Worm (Caenorhabditis elegans) whole organism, L3 larva: ENCODE results near the gene C30G7.3.
A peak's percentile ranks its signal among the peaks of the same experiment; 100 is the strongest.

Experiments used
- R02D3.7 ChIP-seq: fragments of 150-350 bp; optimal IDR thresholded peaks from 2 replicates; lab custom pipeline; 2014; ENCODE audit warnings: missing biosample characterization, missing genetic modification characterization
- ZK546.5 ChIP-seq: sonication (generic microtip); optimal IDR thresholded peaks from 2 replicates; lab custom pipeline; 2017; ENCODE audit warnings: missing biosample characterization, missing genetic modification characterization
- aly-2 ChIP-seq: fragments of 150-350 bp; optimal IDR thresholded peaks from 2 replicates; lab custom pipeline; 2014; ENCODE audit warnings: missing biosample characterization, missing genetic modification characterization
- ama-1 ChIP-seq: fragments of 150-350 bp; optimal IDR thresholded peaks from 2 replicates; lab custom pipeline; 2018
- ceh-82 ChIP-seq: fragments of 150-350 bp; optimal IDR thresholded peaks from 2 replicates; lab custom pipeline; 2014; ENCODE audit warnings: missing biosample characterization, missing genetic modification characterization
- ceh-9 ChIP-seq: sonication (generic microtip); optimal IDR thresholded peaks from 2 replicates; lab custom pipeline; 2018; ENCODE audit warnings: missing biosample characterization, missing genetic modification characterization
- daf-12 ChIP-seq: fragments of 150-350 bp; optimal IDR thresholded peaks from 2 replicates; lab custom pipeline; 2014; ENCODE audit warnings: missing biosample characterization, missing genetic modification reagents, missing genetic modification characterization
- egl-27 ChIP-seq: sonication (generic microtip); optimal IDR thresholded peaks from 4 replicates; lab custom pipeline; 2017; ENCODE audit warnings: missing biosample characterization, missing genetic modification reagents, missing genetic modification characterization
- egl-5 ChIP-seq: fragments of 150-350 bp; optimal IDR thresholded peaks from 2 replicates; lab custom pipeline; 2017; ENCODE audit warnings: missing biosample characterization, missing genetic modification reagents, missing genetic modification characterization, inconsistent platforms
- elt-1 ChIP-seq: fragments of 150-350 bp; optimal IDR thresholded peaks from 2 replicates; lab custom pipeline; 2014; ENCODE audit warnings: missing biosample characterization, missing genetic modification characterization
- elt-2 ChIP-seq: sonication (generic microtip); optimal IDR thresholded peaks from 2 replicates; lab custom pipeline; 2016; ENCODE audit warnings: missing genetic modification reagents, mild to moderate bottlenecking, missing genetic modification characterization, missing compliant biosample characterization
- elt-3 ChIP-seq, 3 experiments: fragments of 150-350 bp in 1 of 3; sonication (generic microtip) in 2 of 3; optimal IDR thresholded peaks; 2 replicates in 2 of 3; 4 replicates in 1 of 3; lab custom pipeline; 2014 to 2017; ENCODE audit warnings: missing biosample characterization in 3 of 3, missing genetic modification characterization in 3 of 3
- eor-1 ChIP-seq, 2 experiments: fragments of 150-350 bp; optimal IDR thresholded peaks; 2 replicates each; lab custom pipeline; 2014 to 2018; ENCODE audit warnings: missing biosample characterization in 2 of 2, missing genetic modification characterization in 2 of 2
- fkh-10 ChIP-seq: sonication (generic microtip); optimal IDR thresholded peaks from 2 replicates; lab custom pipeline; 2017; ENCODE audit warnings: missing biosample characterization, missing genetic modification reagents, missing genetic modification characterization
- fkh-2 ChIP-seq: fragments of 150-350 bp; optimal IDR thresholded peaks from 2 replicates; lab custom pipeline; 2014; ENCODE audit warnings: missing biosample characterization, missing genetic modification reagents, missing genetic modification characterization
- hmg-11 ChIP-seq: sonication (generic microtip); optimal IDR thresholded peaks from 2 replicates; lab custom pipeline; 2016; ENCODE audit warnings: missing genetic modification characterization, missing compliant biosample characterization
- jun-1 ChIP-seq: fragments of 150-350 bp; optimal IDR thresholded peaks from 2 replicates; lab custom pipeline; 2014; ENCODE audit warnings: missing biosample characterization, missing genetic modification reagents, missing genetic modification characterization
- lin-15B ChIP-seq: fragments of 150-350 bp; optimal IDR thresholded peaks from 2 replicates; lab custom pipeline; 2014; ENCODE audit warnings: missing biosample characterization, missing genetic modification characterization
- lin-39 ChIP-seq: fragments of 150-350 bp; optimal IDR thresholded peaks from 2 replicates; lab custom pipeline; 2018; ENCODE audit warnings: missing biosample characterization, missing genetic modification reagents, missing genetic modification characterization
- mdl-1 ChIP-seq: fragments of 150-350 bp; optimal IDR thresholded peaks from 2 replicates; lab custom pipeline; 2014; ENCODE audit warnings: missing biosample characterization, missing genetic modification characterization
- mml-1 ChIP-seq: fragments of 150-350 bp; sonication (generic microtip); optimal IDR thresholded peaks from 3 replicates; lab custom pipeline; 2014; ENCODE audit warnings: missing biosample characterization, missing genetic modification characterization
- nfya-1 ChIP-seq: sonication (generic microtip); optimal IDR thresholded peaks from 2 replicates; lab custom pipeline; 2017; ENCODE audit warnings: missing genetic modification characterization, mild to moderate bottlenecking, missing compliant biosample characterization, antibody characterized with exemption, moderate library complexity; ENCODE audit not compliant: insufficient read depth
- nhr-11 ChIP-seq: fragments of 150-350 bp; optimal IDR thresholded peaks from 2 replicates; lab custom pipeline; 2014; ENCODE audit warnings: missing biosample characterization, missing genetic modification characterization
- nhr-12 ChIP-seq: fragments of 150-350 bp; optimal IDR thresholded peaks from 2 replicates; lab custom pipeline; 2014; ENCODE audit warnings: missing biosample characterization, missing genetic modification characterization
- nhr-237 ChIP-seq: fragments of 150-350 bp; optimal IDR thresholded peaks from 2 replicates; lab custom pipeline; 2014; ENCODE audit warnings: missing biosample characterization, missing genetic modification characterization
- nhr-25 ChIP-seq: sonication (generic microtip); optimal IDR thresholded peaks from 2 replicates; lab custom pipeline; 2017; ENCODE audit warnings: missing biosample characterization, missing genetic modification characterization
- nhr-28 ChIP-seq: fragments of 150-350 bp; optimal IDR thresholded peaks from 2 replicates; lab custom pipeline; 2014; ENCODE audit warnings: missing biosample characterization, missing genetic modification characterization
- nhr-43 ChIP-seq: sonication (generic microtip); optimal IDR thresholded peaks from 2 replicates; lab custom pipeline; 2016; ENCODE audit warnings: mild to moderate bottlenecking, missing genetic modification characterization, missing compliant biosample characterization; ENCODE audit not compliant: poor library complexity, severe bottlenecking
- nhr-67 ChIP-seq: fragments of 150-350 bp; optimal IDR thresholded peaks from 2 replicates; lab custom pipeline; 2014; ENCODE audit warnings: missing biosample characterization, missing genetic modification characterization
- nhr-77 ChIP-seq: fragments of 150-350 bp; optimal IDR thresholded peaks from 2 replicates; lab custom pipeline; 2014; ENCODE audit warnings: missing biosample characterization, missing genetic modification characterization
- pqm-1 ChIP-seq: fragments of 150-350 bp; optimal IDR thresholded peaks from 2 replicates; lab custom pipeline; 2017; ENCODE audit warnings: missing biosample characterization, missing genetic modification characterization, inconsistent platforms
- skn-1 ChIP-seq: fragments of 150-350 bp; optimal IDR thresholded peaks from 2 replicates; lab custom pipeline; 2014; ENCODE audit warnings: missing biosample characterization, missing genetic modification characterization
- snpc-4 ChIP-seq: fragments of 150-350 bp; optimal IDR thresholded peaks from 2 replicates; lab custom pipeline; 2014; ENCODE audit warnings: missing biosample characterization, missing genetic modification characterization
- tbx-2 ChIP-seq: sonication (generic microtip); optimal IDR thresholded peaks from 2 replicates; lab custom pipeline; 2016; ENCODE audit warnings: mild to moderate bottlenecking, missing genetic modification characterization, missing compliant biosample characterization
- unc-39 ChIP-seq: sonication (generic microtip); optimal IDR thresholded peaks from 4 replicates; lab custom pipeline; 2017; ENCODE audit warnings: missing biosample characterization, missing genetic modification characterization
- unc-62 ChIP-seq: fragments of 150-350 bp; sonication (generic microtip); optimal IDR thresholded peaks from 4 replicates; lab custom pipeline; 2014; ENCODE audit warnings: missing biosample characterization, missing genetic modification reagents, missing genetic modification characterization
- zag-1 ChIP-seq: fragments of 150-350 bp; optimal IDR thresholded peaks from 2 replicates; lab custom pipeline; 2014; ENCODE audit warnings: missing biosample characterization, missing genetic modification characterization
- ztf-4 ChIP-seq: fragments of 150-350 bp; optimal IDR thresholded peaks from 2 replicates; lab custom pipeline; 2014; ENCODE audit warnings: missing biosample characterization, missing genetic modification characterization

C30G7.3 gene

ce11 chrV:14910758-14911157 is 34.7 kb downstream of the C30G7.3 start:
- TF ChIP-seq egl-5 (tag; lab: Kevin White, UChicago) = peak; percentile 7
- no peak for TF ChIP-seq nhr-77 (tag; lab: Kevin White, UChicago)
- TF ChIP-seq, all 47 proteins: peak for 1

- TF ChIP-seq ZK546.5 (tag; lab: Kevin White, UChicago) = no peak
- TF ChIP-seq nhr-28 = no peak
- TF ChIP-seq zag-1 (tag; lab: Kevin White, UChicago) = no peak
- no peak for TF ChIP-seq fkh-10 (GFP tag; lab: Kevin White, UChicago)
- TF ChIP-seq unc-39 (tag; lab: Kevin White, UChicago) = no peak
- no peak for TF ChIP-seq ztf-4 (tag; lab: Kevin White, UChicago)
- no peak for TF ChIP-seq nhr-77 (tag; lab: Kevin White, UChicago)
- no peak for TF ChIP-seq daf-12 (tag; lab: Kevin White, UChicago)
- no peak for TF ChIP-seq elt-2 (tag; lab: Kevin White, UChicago)
- TF ChIP-seq ama-1 (lab: Kevin White, UChicago) = no peak
- no peak for TF ChIP-seq elt-3 (tag; optimal IDR thresholded peaks at IDR 0.05; lab: Kevin White, UChicago)
- no peak for TF ChIP-seq nhr-12 (tag; lab: Kevin White, UChicago)
- TF ChIP-seq mml-1 (tag; lab: Kevin White, UChicago) = no peak
- TF ChIP-seq egl-27 = no peak
- TF ChIP-seq lin-39 (tag; lab: Kevin White, UChicago) = no peak
- no peak for TF ChIP-seq R02D3.7 (tag; lab: Kevin White, UChicago)
- no peak for TF ChIP-seq aly-2
- TF ChIP-seq nhr-11 (tag; lab: Kevin White, UChicago) = no peak
- TF ChIP-seq tbx-2 (tag; lab: Kevin White, UChicago) = no peak
Measured at ce11 chrV:14909331-14909835, 36.1 kb downstream of the C30G7.3 start, which contains the start of gene H12D21.9. Gene H12D21.9 (minus strand): TSS chrV:14909478.

- no peak for TF ChIP-seq snpc-4 (tag; lab: Kevin White, UChicago)
- TF ChIP-seq nfya-1 (tag; lab: Kevin White, UChicago) = no peak
- no peak for TF ChIP-seq lin-15B
- TF ChIP-seq nhr-67 (tag; lab: Kevin White, UChicago) = no peak
- no peak for TF ChIP-seq nhr-77 (tag; lab: Kevin White, UChicago)
- TF ChIP-seq nhr-25 (tag; lab: Kevin White, UChicago) = no peak
- TF ChIP-seq pqm-1 (tag; lab: Kevin White, UChicago) = no peak
- TF ChIP-seq unc-62 (GFP tag; lab: Kevin White, UChicago) = no peak
- TF ChIP-seq fkh-10 (GFP tag; lab: Kevin White, UChicago) = no peak
- TF ChIP-seq R02D3.7 (tag; lab: Kevin White, UChicago) = no peak
- TF ChIP-seq nhr-43 = no peak
- no peak for TF ChIP-seq jun-1 (tag; lab: Kevin White, UChicago)
- TF ChIP-seq mdl-1 (tag; lab: Kevin White, UChicago) = no peak
- TF ChIP-seq nhr-237 (tag; lab: Kevin White, UChicago) = no peak
- no peak for TF ChIP-seq ama-1 (lab: Kevin White, UChicago)
Measured at ce11 chrV:14907445-14907844, 38.1 kb downstream of the C30G7.3 start.

ce11 chrV:14900905-14901304 is 44.6 kb downstream of the C30G7.3 start:
- TF ChIP-seq fkh-2 (tag; lab: Kevin White, UChicago) (no peak), ceh-82 (tag; lab: Kevin White, UChicago) (no peak), lin-15B (no peak), eor-1 (tag; optimal IDR thresholded peaks at IDR 0.05; lab: Kevin White, UChicago) (no peak), nhr-11 (tag; lab: Kevin White, UChicago) (no peak), R02D3.7 (tag; lab: Kevin White, UChicago) (no peak), hmg-11 (tag; lab: Kevin White, UChicago) (no peak), skn-1 (no peak), egl-5 (tag; lab: Kevin White, UChicago) (no peak), pqm-1 (tag; lab: Kevin White, UChicago) (no peak), aly-2 (no peak), nfya-1 (tag; lab: Kevin White, UChicago) (no peak), ama-1 (lab: Kevin White, UChicago) (no peak), ceh-9 (tag; lab: Kevin White, UChicago) (no peak), elt-1 (tag; lab: Kevin White, UChicago) (no peak), fkh-10 (GFP tag; lab: Kevin White, UChicago) (no peak), ztf-4 (tag; lab: Kevin White, UChicago) (no peak), daf-12 (tag; lab: Kevin White, UChicago) (no peak)
